Fruit fly (Drosophila melanogaster) whole organism, embryonic: Measurements from ENCODE around the gene Chd1.

ENCODE experiments used
- Bdp1 ChIP-seq: fragments of 200-800 bp; sonication (Bioruptor generic); optimal IDR thresholded peaks from 3 replicates; lab custom pipeline; 2016; ENCODE audit warnings: missing biosample characterization, missing genetic modification characterization
- CG10209 ChIP-seq: fragments of 200-800 bp; sonication (Bioruptor generic); optimal IDR thresholded peaks from 3 replicates; lab custom pipeline; 2017; ENCODE audit warnings: missing biosample characterization, mild to moderate bottlenecking, missing genetic modification characterization, missing genetic modification reagents
- CG10366 ChIP-seq: fragments of 200-800 bp; sonication (Bioruptor generic); IDR thresholded peaks from 2 replicates; pipeline ENCODE4 v1.3.6; 2022; ENCODE audit warnings: missing biosample characterization, missing genetic modification characterization
- CG10543 ChIP-seq: fragments of 200-800 bp; sonication (Bioruptor generic); optimal IDR thresholded peaks from 3 replicates; lab custom pipeline; 2017; ENCODE audit warnings: missing biosample characterization, mild to moderate bottlenecking, missing genetic modification characterization, moderate library complexity
- CG11456 ChIP-seq: fragments of 200-800 bp; sonication (Bioruptor generic); IDR thresholded peaks from 3 replicates; pipeline ENCODE4 v1.3.6; 2022; ENCODE audit warnings: missing biosample characterization, missing genetic modification characterization
- CG13894 ChIP-seq: fragments of 200-800 bp; sonication (Bioruptor generic); optimal IDR thresholded peaks from 3 replicates; lab custom pipeline; 2018; ENCODE audit warnings: missing biosample characterization, mild to moderate bottlenecking, missing genetic modification characterization, moderate library complexity
- CG15514 ChIP-seq: fragments of 200-800 bp; sonication (Bioruptor generic); optimal IDR thresholded peaks from 3 replicates; lab custom pipeline; 2017; ENCODE audit warnings: missing biosample characterization, missing genetic modification characterization, mild to moderate bottlenecking, moderate library complexity, missing genetic modification reagents
- CG16815 ChIP-seq: fragments of 200-800 bp; sonication (Bioruptor generic); optimal IDR thresholded peaks from 3 replicates; lab custom pipeline; 2017; ENCODE audit warnings: missing biosample characterization, mild to moderate bottlenecking, missing genetic modification characterization
- CG17328 ChIP-seq: fragments of 200-800 bp; sonication (Bioruptor generic); IDR thresholded peaks from 2 replicates; pipeline ENCODE4 v1.3.6; 2022; ENCODE audit warnings: missing biosample characterization, missing genetic modification characterization
- CG17829 ChIP-seq: fragments of 200-800 bp; optimal IDR thresholded peaks from 2 replicates; lab custom pipeline; 2019; ENCODE audit warnings: missing biosample characterization, mild to moderate bottlenecking, missing genetic modification characterization, moderate library complexity
- CG2202 ChIP-seq: fragments of 200-800 bp; sonication (Bioruptor generic); optimal IDR thresholded peaks from 2 replicates; lab custom pipeline; 2018; ENCODE audit warnings: missing biosample characterization, mild to moderate bottlenecking, missing genetic modification characterization
- CG2875 ChIP-seq: fragments of 200-800 bp; sonication (Bioruptor generic); optimal IDR thresholded peaks from 2 replicates; lab custom pipeline; 2017; ENCODE audit warnings: missing biosample characterization, mild to moderate bottlenecking, missing genetic modification characterization, missing genetic modification reagents
- CG30403 ChIP-seq: fragments of 200-800 bp; sonication (Bioruptor generic); optimal IDR thresholded peaks from 3 replicates; lab custom pipeline; 2016; ENCODE audit warnings: missing biosample characterization, missing genetic modification characterization
- CG43689 ChIP-seq: fragments of 200-800 bp; sonication (Bioruptor generic); IDR thresholded peaks from 2 replicates; pipeline ENCODE4 v1.3.6; 2022; ENCODE audit warnings: missing biosample characterization, missing genetic modification characterization
- CG5180 ChIP-seq: fragments of 200-800 bp; sonication (Bioruptor generic); optimal IDR thresholded peaks from 3 replicates; lab custom pipeline; 2017; ENCODE audit warnings: missing biosample characterization, missing genetic modification characterization, mild to moderate bottlenecking, moderate library complexity, missing genetic modification reagents
- CG6254 ChIP-seq: fragments of 200-800 bp; sonication (Bioruptor generic); optimal IDR thresholded peaks from 3 replicates; lab custom pipeline; 2017; ENCODE audit warnings: mild to moderate bottlenecking, missing biosample characterization, missing genetic modification reagents, missing genetic modification characterization
- CG7357 ChIP-seq: fragments of 200-800 bp; sonication (Bioruptor generic); IDR thresholded peaks from 3 replicates; pipeline ENCODE4 v1.3.6; 2022; ENCODE audit warnings: missing biosample characterization, missing genetic modification characterization
- CG8478 ChIP-seq: fragments of >200 bp; optimal IDR thresholded peaks from 2 replicates; lab custom pipeline; 2018
- CG9797 ChIP-seq: fragments of 200-800 bp; sonication (Bioruptor generic); optimal IDR thresholded peaks from 3 replicates; lab custom pipeline; 2018; ENCODE audit warnings: missing biosample characterization, mild to moderate bottlenecking, missing genetic modification characterization
- Drgx ChIP-seq: fragments of 200-800 bp; sonication (Bioruptor generic); IDR thresholded peaks from 2 replicates; pipeline ENCODE4 v1.3.6; 2022; ENCODE audit warnings: missing biosample characterization, missing genetic modification characterization
- E2f1 ChIP-seq: fragments of 200-800 bp; sonication (Bioruptor generic); IDR thresholded peaks from 2 replicates; pipeline ENCODE4 v1.3.6; 2022; ENCODE audit warnings: missing biosample characterization, missing genetic modification characterization
- ERR ChIP-seq: fragments of 200-800 bp; sonication (Bioruptor generic); optimal IDR thresholded peaks from 2 replicates; lab custom pipeline; 2016; ENCODE audit warnings: missing biosample characterization, missing genetic modification characterization
- Hmr ChIP-seq: fragments of 200-800 bp; sonication (Bioruptor generic); optimal IDR thresholded peaks from 3 replicates; lab custom pipeline; 2017; ENCODE audit warnings: mild to moderate bottlenecking, missing biosample characterization, missing genetic modification reagents, missing genetic modification characterization
- Med ChIP-seq: fragments of 200-800 bp; sonication (Bioruptor generic); peaks from one replicate; lab custom pipeline; 2016; ENCODE audit warnings: missing biosample characterization, missing genetic modification characterization, mild to moderate bottlenecking, inconsistent platforms, moderate library complexity
- Mes4 ChIP-seq: fragments of 200-800 bp; sonication (Bioruptor generic); optimal IDR thresholded peaks from 2 replicates; lab custom pipeline; 2016; ENCODE audit warnings: missing biosample characterization, missing genetic modification characterization
- Pdp1 ChIP-seq, 2 experiments: fragments of 200-800 bp; sonication (Bioruptor generic); optimal IDR thresholded peaks; 3 replicates each; lab custom pipeline; 2016; ENCODE audit warnings: missing biosample characterization in 2 of 2, missing genetic modification characterization in 2 of 2, mild to moderate bottlenecking in 1 of 2, moderate library complexity in 1 of 2
- bbx ChIP-seq: fragments of 200-800 bp; sonication (Bioruptor generic); IDR thresholded peaks from 2 replicates; pipeline ENCODE4 v1.3.6; 2022; ENCODE audit warnings: missing biosample characterization, missing genetic modification characterization; ENCODE audit not compliant: partially characterized antibody
- ci ChIP-seq: fragments of 200-800 bp; sonication (Bioruptor generic); IDR thresholded peaks from 3 replicates; pipeline ENCODE4 v1.3.6; 2022; ENCODE audit warnings: missing biosample characterization, missing genetic modification characterization
- disco-r ChIP-seq: fragments of 200-800 bp; sonication (Bioruptor generic); optimal IDR thresholded peaks from 2 replicates; lab custom pipeline; 2016; ENCODE audit warnings: missing biosample characterization, missing genetic modification characterization
- fd3F ChIP-seq: fragments of 200-800 bp; sonication (Bioruptor generic); optimal IDR thresholded peaks from 2 replicates; lab custom pipeline; 2018; ENCODE audit warnings: missing biosample characterization, mild to moderate bottlenecking, missing genetic modification characterization, moderate library complexity
- gce ChIP-seq: fragments of 200-800 bp; sonication (Bioruptor generic); IDR thresholded peaks from 3 replicates; pipeline ENCODE4 v1.3.6; 2022; ENCODE audit warnings: missing biosample characterization, missing genetic modification characterization
- hkb ChIP-seq, 2 experiments: fragments of 200-800 bp in 1 of 2; fragments of >200 bp in 1 of 2; sonication (Bioruptor generic) in 1 of 2; IDR thresholded peaks in 1 of 2; optimal IDR thresholded peaks in 1 of 2; 2 replicates each; pipeline versions ENCODE4 v1.3.6 to Lab custom; 2017 to 2022; ENCODE audit warnings: missing biosample characterization in 1 of 2, missing genetic modification characterization in 1 of 2
- hth ChIP-seq: fragments of >200 bp; optimal IDR thresholded peaks from 2 replicates; lab custom pipeline; 2017; ENCODE audit warnings: inconsistent platforms
- lmd ChIP-seq: fragments of 200-800 bp; sonication (Bioruptor generic); IDR thresholded peaks from 2 replicates; pipeline ENCODE4 v1.3.6; 2022; ENCODE audit warnings: missing biosample characterization, missing genetic modification characterization
- maf-S ChIP-seq: fragments of 200-800 bp; sonication (Bioruptor generic); optimal IDR thresholded peaks from 2 replicates; lab custom pipeline; 2016; ENCODE audit warnings: missing biosample characterization, missing genetic modification characterization
- mirr ChIP-seq: fragments of 200-800 bp; sonication (Bioruptor generic); optimal IDR thresholded peaks from 3 replicates; lab custom pipeline; 2018; ENCODE audit warnings: missing biosample characterization, mild to moderate bottlenecking, missing genetic modification characterization
- nau ChIP-seq: fragments of 200-800 bp; sonication (Bioruptor generic); optimal IDR thresholded peaks from 3 replicates; lab custom pipeline; 2017; ENCODE audit warnings: missing biosample characterization, mild to moderate bottlenecking, missing genetic modification characterization, missing genetic modification reagents
- odd ChIP-seq: fragments of 200-800 bp; sonication (Bioruptor generic); optimal IDR thresholded peaks from 2 replicates; lab custom pipeline; 2017; ENCODE audit warnings: missing biosample characterization, mild to moderate bottlenecking, missing genetic modification characterization
- onecut ChIP-seq: fragments of 200-800 bp; sonication (Bioruptor generic); IDR thresholded peaks from 2 replicates; pipeline ENCODE4 v1.3.6; 2022; ENCODE audit warnings: missing biosample characterization, missing genetic modification characterization
- otp ChIP-seq: fragments of 200-800 bp; sonication (Bioruptor generic); IDR thresholded peaks from 3 replicates; pipeline ENCODE4, ENCODE4 v1.3.6; 2022; ENCODE audit warnings: missing biosample characterization, missing genetic modification characterization
- pan ChIP-seq, 4 experiments: fragments of >200 bp in 3 of 4; fragments of 200-800 bp in 1 of 4; sonication (Bioruptor generic) in 1 of 4; optimal IDR thresholded peaks in 3 of 4; IDR thresholded peaks in 1 of 4; 2 replicates each; pipeline versions ENCODE4 v1.3.6 to Lab custom; 2017 to 2022; ENCODE audit warnings: missing biosample characterization in 2 of 4, missing genetic modification characterization in 2 of 4, mixed read lengths in 1 of 4
- phol ChIP-seq: fragments of 200-800 bp; sonication (Bioruptor generic); optimal IDR thresholded peaks from 3 replicates; lab custom pipeline; 2018; ENCODE audit warnings: missing biosample characterization, mild to moderate bottlenecking, missing genetic modification characterization, moderate library complexity
- prd ChIP-seq, 3 experiments: fragments of >200 bp in 2 of 3; fragments of 200-800 bp in 1 of 3; sonication (Bioruptor generic) in 1 of 3; optimal IDR thresholded peaks in 2 of 3; IDR thresholded peaks in 1 of 3; 2 replicates in 2 of 3; 3 replicates in 1 of 3; pipeline versions ENCODE4 v1.3.6 to Lab custom; 2017 to 2022; ENCODE audit warnings: missing biosample characterization in 1 of 3, missing genetic modification characterization in 1 of 3
- row ChIP-seq: fragments of 200-800 bp; sonication (Bioruptor generic); IDR thresholded peaks from 3 replicates; pipeline ENCODE4 v1.3.6; 2022; ENCODE audit warnings: missing biosample characterization, missing genetic modification characterization
- shn ChIP-seq: fragments of 200-800 bp; sonication (Bioruptor generic); optimal IDR thresholded peaks from 3 replicates; lab custom pipeline; 2016; ENCODE audit warnings: missing biosample characterization, missing genetic modification characterization
- trh ChIP-seq: fragments of 200-800 bp; sonication (Bioruptor generic); optimal IDR thresholded peaks from 2 replicates; lab custom pipeline; 2016; ENCODE audit warnings: missing biosample characterization, missing genetic modification characterization
- ttk ChIP-seq: fragments of 200-800 bp; sonication (Bioruptor generic); IDR thresholded peaks from 2 replicates; pipeline ENCODE4 v2.1.2; 2022; ENCODE audit warnings: missing biosample characterization, missing genetic modification characterization
- usp ChIP-seq: fragments of >200 bp; optimal IDR thresholded peaks from 2 replicates; lab custom pipeline; 2017; ENCODE audit warnings: missing biosample characterization, missing genetic modification characterization
- vfl ChIP-seq: fragments of 200-800 bp; sonication (Bioruptor generic); optimal IDR thresholded peaks from 2 replicates; lab custom pipeline; 2016; ENCODE audit warnings: missing biosample characterization, missing genetic modification characterization

Chd1 gene

dm6 chr2L:3003399-3003798 lies 15.9 kb upstream of the Chd1 start (continued):
- TF ChIP-seq hkb (optimal IDR thresholded peaks at IDR 0.05; lab: Kevin White, UChicago) (no peak), hkb (GFP tag; IDR thresholded peaks at IDR 0.05; lab: Robert Waterston, UW) (0 out of 2 replicates have a peak, but pooled peaks have one; percentile 55), pan (optimal IDR thresholded peaks at IDR 0.05; lab: Kevin White, UChicago) (no peak), pan (GFP tag; optimal IDR thresholded peaks at IDR 0.05 in 1 of 2, IDR thresholded peaks at IDR 0.05 in 1 of 2) (peak in 1 of 2 experiments; percentile 50), ERR (GFP tag; lab: Kevin White, UChicago) (no peak), CG17328 (GFP tag; lab: Robert Waterston, UW) (peak; percentile 38; the same call in 1 of the 2 replicates), row (peak; percentile 51; the same call in 2 of the 3 replicates), bbx (no peak), phol (tag; lab: Kevin White, UChicago) (peak; percentile 66), CG5180 (GFP tag; lab: Kevin White, UChicago) (peak; percentile 47), hth (no peak), ci (GFP tag; lab: Robert Waterston, UW) (peak; percentile 71), odd (GFP tag; lab: Kevin White, UChicago) (peak; percentile 51), CG30403 (GFP tag; lab: Kevin White, UChicago) (peak; percentile 24), CG2202 (tag; lab: Kevin White, UChicago) (peak; percentile 4), disco-r (GFP tag; lab: Kevin White, UChicago) (no peak), Med (GFP tag; lab: Kevin White, UChicago) (peak; percentile 80), CG11456 (no peak), CG7357 (GFP tag; lab: Robert Waterston, UW) (no peak), gce (GFP tag; lab: Robert Waterston, UW) (0 out of 3 replicates have a peak, but pooled peaks have one; percentile 37), onecut (GFP tag; lab: Robert Waterston, UW) (peak; percentile 25; the same call in 1 of the 2 replicates), nau (GFP tag; lab: Kevin White, UChicago) (peak; percentile 54), E2f1 (GFP tag; lab: Robert Waterston, UW) (peak; percentile 42; the same call in 1 of the 2 replicates), CG9797 (no peak), CG2875 (GFP tag; lab: Kevin White, UChicago) (peak; percentile 70), trh (GFP tag; lab: Kevin White, UChicago) (no peak), CG10209 (GFP tag; lab: Kevin White, UChicago) (peak; percentile 40), Mes4 (GFP tag; lab: Kevin White, UChicago) (no peak), CG15514 (GFP tag; lab: Kevin White, UChicago) (no peak), CG13894 (tag; lab: Kevin White, UChicago) (no peak), CG10543 (no peak), fd3F (GFP tag; lab: Kevin White, UChicago) (peak; percentile 6), shn (GFP tag; lab: Kevin White, UChicago) (no peak), ttk (GFP tag; lab: Robert Waterston, UW) (peak; percentile 14; the same call in 1 of the 2 replicates), Pdp1 (GFP tag; optimal IDR thresholded peaks at IDR 0.05; lab: Kevin White, UChicago) (peak in 1 of 2 experiments; percentile 19), Hmr (GFP tag; lab: Kevin White, UChicago) (peak; percentile 4), prd (optimal IDR thresholded peaks at IDR 0.05; lab: Kevin White, UChicago) (no peak), prd (GFP tag; IDR thresholded peaks at IDR 0.05; lab: Robert Waterston, UW) (peak; percentile 47; the same call in 2 of the 3 replicates), otp (GFP tag; lab: Robert Waterston, UW) (peak; percentile 58; the same call in 1 of the 3 replicates), CG10366 (GFP tag; lab: Robert Waterston, UW) (peak; percentile 40; the same call in 1 of the 2 replicates), maf-S (GFP tag; lab: Kevin White, UChicago) (no peak), CG6254 (GFP tag; lab: Kevin White, UChicago) (peak; percentile 43), CG16815 (GFP tag; lab: Kevin White, UChicago) (no peak), vfl (no peak), lmd (GFP tag; lab: Robert Waterston, UW) (peak; percentile 54), Bdp1 (GFP tag; lab: Kevin White, UChicago) (no peak), usp (GFP tag; lab: Kevin White, UChicago) (no peak), Drgx (GFP tag; lab: Robert Waterston, UW) (peak; percentile 76), CG43689 (GFP tag; lab: Robert Waterston, UW) (no peak), mirr (no peak), CG8478 (lab: Kevin White, UChicago) (no peak), CG17829 (tag; lab: Kevin White, UChicago) (peak; percentile 27)
